Fruit fly (Drosophila melanogaster) whole organism, embryonic: ENCODE measurements around the gene Indy.
A peak's percentile ranks its signal among the peaks of the same experiment; 100 is the strongest.

Source experiments
- Asciz ChIP-seq: fragments of 200-800 bp; sonication (Bioruptor generic); optimal IDR thresholded peaks from 2 replicates; lab custom pipeline; 2017; ENCODE audit warnings: missing biosample characterization, mild to moderate bottlenecking, missing genetic modification characterization, missing genetic modification reagents
- B-H2 ChIP-seq: fragments of 200-800 bp; sonication (Bioruptor generic); optimal IDR thresholded peaks from 2 replicates; lab custom pipeline; 2018; ENCODE audit warnings: missing biosample characterization, mild to moderate bottlenecking, missing genetic modification characterization
- Bgb ChIP-seq: fragments of 200-800 bp; sonication (Bioruptor generic); IDR thresholded peaks from 2 replicates; pipeline ENCODE4 v1.3.6; 2022; ENCODE audit warnings: missing biosample characterization, missing genetic modification characterization; ENCODE audit not compliant: partially characterized antibody
- Bteb2 ChIP-seq: fragments of 200-800 bp; sonication (Bioruptor generic); optimal IDR thresholded peaks from 2 replicates; lab custom pipeline; 2016; ENCODE audit warnings: missing biosample characterization, missing genetic modification characterization
- C15 ChIP-seq: fragments of 200-800 bp; sonication (Bioruptor generic); IDR thresholded peaks from 3 replicates; pipeline ENCODE4 v1.3.6; 2022; ENCODE audit warnings: missing biosample characterization, missing genetic modification characterization
- CG11504 ChIP-seq: fragments of 200-800 bp; sonication (Bioruptor generic); optimal IDR thresholded peaks from 3 replicates; lab custom pipeline; 2019; ENCODE audit warnings: missing biosample characterization, mild to moderate bottlenecking, missing genetic modification characterization, moderate library complexity
- CG11695 ChIP-seq: fragments of 200-800 bp; sonication (Bioruptor generic); IDR thresholded peaks from 3 replicates; pipeline ENCODE4 v1.3.6; 2022; ENCODE audit warnings: missing biosample characterization, missing genetic modification characterization
- CG12071 ChIP-seq: fragments of 200-800 bp; sonication (Bioruptor generic); optimal IDR thresholded peaks from 3 replicates; lab custom pipeline; 2018; ENCODE audit warnings: missing biosample characterization, mild to moderate bottlenecking, missing genetic modification characterization
- CG12104 ChIP-seq: fragments of 200-800 bp; sonication (Bioruptor generic); optimal IDR thresholded peaks from 3 replicates; lab custom pipeline; 2016; ENCODE audit warnings: missing biosample characterization, missing genetic modification characterization
- CG1233 ChIP-seq: fragments of 200-800 bp; sonication (Bioruptor generic); optimal IDR thresholded peaks from 4 replicates; lab custom pipeline; 2018; ENCODE audit warnings: missing biosample characterization, mild to moderate bottlenecking, missing genetic modification characterization
- CG15479 ChIP-seq: fragments of 200-800 bp; sonication (Bioruptor generic); optimal IDR thresholded peaks from 3 replicates; lab custom pipeline; 2019; ENCODE audit warnings: missing biosample characterization, mild to moderate bottlenecking, missing genetic modification characterization, moderate library complexity
- CG15601 ChIP-seq: fragments of 200-800 bp; sonication (Bioruptor generic); optimal IDR thresholded peaks from 3 replicates; lab custom pipeline; 2019; ENCODE audit warnings: missing biosample characterization, mild to moderate bottlenecking, missing genetic modification characterization, moderate library complexity
- CG17568 ChIP-seq: fragments of 200-800 bp; sonication (Bioruptor generic); optimal IDR thresholded peaks from 2 replicates; lab custom pipeline; 2018; ENCODE audit warnings: missing biosample characterization, mild to moderate bottlenecking, missing genetic modification characterization, moderate library complexity
- CG18764 ChIP-seq: fragments of 200-800 bp; sonication (Bioruptor generic); optimal IDR thresholded peaks from 3 replicates; lab custom pipeline; 2016; ENCODE audit warnings: missing biosample characterization, missing genetic modification characterization
- CG3163 ChIP-seq: fragments of 200-800 bp; sonication (Bioruptor generic); optimal IDR thresholded peaks from 3 replicates; lab custom pipeline; 2016; ENCODE audit warnings: missing biosample characterization, missing genetic modification characterization
- CG3281 ChIP-seq: fragments of 200-800 bp; sonication (Bioruptor generic); optimal IDR thresholded peaks from 3 replicates; lab custom pipeline; 2017; ENCODE audit warnings: missing biosample characterization, mild to moderate bottlenecking, missing genetic modification characterization
- CG43689 ChIP-seq: fragments of 200-800 bp; sonication (Bioruptor generic); IDR thresholded peaks from 2 replicates; pipeline ENCODE4 v1.3.6; 2022; ENCODE audit warnings: missing biosample characterization, missing genetic modification characterization
- CG6813 ChIP-seq: fragments of 200-800 bp; sonication (Bioruptor generic); optimal IDR thresholded peaks from 2 replicates; lab custom pipeline; 2017; ENCODE audit warnings: missing biosample characterization, missing genetic modification characterization, mild to moderate bottlenecking, moderate library complexity, missing genetic modification reagents
- CG8944 ChIP-seq: fragments of 200-800 bp; sonication (Bioruptor generic); optimal IDR thresholded peaks from 3 replicates; lab custom pipeline; 2016; ENCODE audit warnings: missing biosample characterization, missing genetic modification characterization
- ERR ChIP-seq: fragments of 200-800 bp; sonication (Bioruptor generic); optimal IDR thresholded peaks from 2 replicates; lab custom pipeline; 2016; ENCODE audit warnings: missing biosample characterization, missing genetic modification characterization
- Eip74EF ChIP-seq, 2 experiments: fragments of 200-800 bp in 1 of 2; fragments of >200 bp in 1 of 2; sonication (Bioruptor generic) in 1 of 2; optimal IDR thresholded peaks; 2 replicates each; lab custom pipeline; 2017 to 2019; ENCODE audit warnings: missing biosample characterization in 2 of 2, missing genetic modification characterization in 2 of 2, mild to moderate bottlenecking in 1 of 2, moderate library complexity in 1 of 2
- HmgZ ChIP-seq: fragments of 200-800 bp; sonication (Bioruptor generic); optimal IDR thresholded peaks from 2 replicates; lab custom pipeline; 2018; ENCODE audit warnings: missing biosample characterization, mild to moderate bottlenecking, missing genetic modification characterization
- Hmr ChIP-seq: fragments of 200-800 bp; sonication (Bioruptor generic); optimal IDR thresholded peaks from 3 replicates; lab custom pipeline; 2017; ENCODE audit warnings: mild to moderate bottlenecking, missing biosample characterization, missing genetic modification reagents, missing genetic modification characterization
- Med ChIP-seq: fragments of 200-800 bp; sonication (Bioruptor generic); peaks from one replicate; lab custom pipeline; 2016; ENCODE audit warnings: missing biosample characterization, missing genetic modification characterization, mild to moderate bottlenecking, inconsistent platforms, moderate library complexity
- Pdp1 ChIP-seq, 2 experiments: fragments of 200-800 bp; sonication (Bioruptor generic); optimal IDR thresholded peaks; 3 replicates each; lab custom pipeline; 2016; ENCODE audit warnings: missing biosample characterization in 2 of 2, missing genetic modification characterization in 2 of 2, mild to moderate bottlenecking in 1 of 2, moderate library complexity in 1 of 2
- Sox100B ChIP-seq: fragments of 200-800 bp; sonication (Bioruptor generic); optimal IDR thresholded peaks from 3 replicates; lab custom pipeline; 2018; ENCODE audit warnings: missing biosample characterization, mild to moderate bottlenecking, missing genetic modification characterization
- Sox102F ChIP-seq: fragments of 200-800 bp; sonication (Bioruptor generic); optimal IDR thresholded peaks from 2 replicates; lab custom pipeline; 2018; ENCODE audit warnings: missing biosample characterization, mild to moderate bottlenecking, missing genetic modification characterization, moderate library complexity
- bsh ChIP-seq, 2 experiments: fragments of 200-800 bp; sonication (Bioruptor generic); optimal IDR thresholded peaks; 2 replicates each; lab custom pipeline; 2017 to 2018; ENCODE audit warnings: mild to moderate bottlenecking in 2 of 2, missing biosample characterization in 2 of 2, missing genetic modification characterization in 2 of 2, moderate library complexity in 1 of 2
- cad ChIP-seq: fragments of >200 bp; optimal IDR thresholded peaks from 2 replicates; lab custom pipeline; 2017; ENCODE audit warnings: missing biosample characterization, missing genetic modification characterization
- caup ChIP-seq: fragments of 200-800 bp; sonication (Bioruptor generic); optimal IDR thresholded peaks from 3 replicates; lab custom pipeline; 2017; ENCODE audit warnings: missing biosample characterization, mild to moderate bottlenecking, missing genetic modification characterization, moderate library complexity; ENCODE audit not compliant: severe bottlenecking
- dmrt11E ChIP-seq: fragments of 200-800 bp; sonication (Bioruptor generic); optimal IDR thresholded peaks from 3 replicates; lab custom pipeline; 2018; ENCODE audit warnings: missing biosample characterization, mild to moderate bottlenecking, missing genetic modification characterization, moderate library complexity
- exex ChIP-seq: fragments of 200-800 bp; sonication (Bioruptor generic); optimal IDR thresholded peaks from 4 replicates; lab custom pipeline; 2018; ENCODE audit warnings: missing biosample characterization, mild to moderate bottlenecking, missing genetic modification characterization, moderate library complexity
- fd3F ChIP-seq: fragments of 200-800 bp; sonication (Bioruptor generic); optimal IDR thresholded peaks from 2 replicates; lab custom pipeline; 2018; ENCODE audit warnings: missing biosample characterization, mild to moderate bottlenecking, missing genetic modification characterization, moderate library complexity
- ham ChIP-seq: fragments of 200-800 bp; sonication (Bioruptor generic); IDR thresholded peaks from 2 replicates; pipeline ENCODE4 v1.3.6; 2022; ENCODE audit warnings: missing biosample characterization, missing genetic modification characterization
- lbe ChIP-seq: fragments of 200-800 bp; sonication (Bioruptor generic); optimal IDR thresholded peaks from 2 replicates; lab custom pipeline; 2016; ENCODE audit warnings: missing biosample characterization, mild to moderate bottlenecking, missing genetic modification characterization
- mam ChIP-seq: fragments of 200-800 bp; sonication (Bioruptor generic); optimal IDR thresholded peaks from 3 replicates; lab custom pipeline; 2016; ENCODE audit warnings: missing biosample characterization, missing genetic modification characterization
- nom ChIP-seq: fragments of 200-800 bp; sonication (Bioruptor generic); optimal IDR thresholded peaks from 2 replicates; lab custom pipeline; 2017; ENCODE audit warnings: missing biosample characterization, missing genetic modification characterization, mild to moderate bottlenecking, moderate library complexity, missing genetic modification reagents
- oc ChIP-seq: fragments of 200-800 bp; sonication (Bioruptor generic); optimal IDR thresholded peaks from 2 replicates; lab custom pipeline; 2018; ENCODE audit warnings: missing biosample characterization, mild to moderate bottlenecking, missing genetic modification characterization, moderate library complexity
- pan ChIP-seq, 4 experiments: fragments of >200 bp in 3 of 4; fragments of 200-800 bp in 1 of 4; sonication (Bioruptor generic) in 1 of 4; optimal IDR thresholded peaks in 3 of 4; IDR thresholded peaks in 1 of 4; 2 replicates each; pipeline versions ENCODE4 v1.3.6 to Lab custom; 2017 to 2022; ENCODE audit warnings: missing biosample characterization in 2 of 4, missing genetic modification characterization in 2 of 4, mixed read lengths in 1 of 4
- sd ChIP-seq: fragments of 200-800 bp; sonication (Bioruptor generic); optimal IDR thresholded peaks from 3 replicates; lab custom pipeline; 2018; ENCODE audit warnings: missing biosample characterization, mild to moderate bottlenecking, missing genetic modification characterization, moderate library complexity
- sens ChIP-seq: fragments of 200-800 bp; sonication (Bioruptor generic); peaks from one replicate; lab custom pipeline; 2016; ENCODE audit warnings: missing biosample characterization, missing genetic modification characterization
- sima ChIP-seq: fragments of 200-800 bp; sonication (Bioruptor generic); optimal IDR thresholded peaks from 2 replicates; lab custom pipeline; 2016; ENCODE audit warnings: missing biosample characterization, missing genetic modification characterization
- sug ChIP-seq: fragments of 200-800 bp; optimal IDR thresholded peaks from 2 replicates; lab custom pipeline; 2019; ENCODE audit warnings: missing biosample characterization, mild to moderate bottlenecking, missing genetic modification characterization, moderate library complexity
- trh ChIP-seq: fragments of 200-800 bp; sonication (Bioruptor generic); optimal IDR thresholded peaks from 2 replicates; lab custom pipeline; 2016; ENCODE audit warnings: missing biosample characterization, missing genetic modification characterization
- zen2 ChIP-seq: fragments of 200-800 bp; sonication (Bioruptor generic); IDR thresholded peaks from 3 replicates; pipeline ENCODE4 v1.3.6; 2022; ENCODE audit warnings: missing biosample characterization, missing genetic modification characterization; ENCODE audit not compliant: partially characterized antibody
- zfh2 ChIP-seq: fragments of 200-800 bp; sonication (Bioruptor generic); optimal IDR thresholded peaks from 2 replicates; lab custom pipeline; 2016; ENCODE audit warnings: missing biosample characterization, missing genetic modification characterization

The Indy gene

DNA sequence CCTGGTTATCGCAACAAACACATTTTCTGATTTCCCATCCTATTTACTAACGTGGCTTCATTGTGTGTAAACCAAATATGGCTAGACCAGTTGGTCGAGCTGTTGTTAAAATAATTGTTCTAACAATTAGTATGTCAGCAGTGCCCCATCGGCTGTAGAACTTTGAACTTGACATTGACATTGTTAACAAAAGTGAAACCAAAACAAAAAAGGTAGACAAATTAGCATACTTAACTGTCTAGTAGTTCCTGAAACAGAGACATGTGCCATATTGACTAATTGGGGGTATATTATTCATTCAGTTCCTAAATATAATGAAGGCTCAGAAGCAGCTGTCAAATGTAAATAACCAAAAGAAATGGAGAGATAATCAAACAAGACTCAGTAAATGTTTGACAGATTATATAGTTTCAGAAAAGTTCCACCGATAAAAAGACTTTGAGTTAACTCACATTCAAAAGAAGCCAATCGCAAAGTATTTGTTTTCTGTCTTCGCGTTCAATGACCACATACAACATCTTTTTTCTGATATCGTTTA, 8.3 kb downstream of the Indy start (continued):
- TF ChIP-seq CG3281 (GFP tag; lab: Kevin White, UChicago) (peak; percentile 13), CG43689 (GFP tag; lab: Robert Waterston, UW) (no peak), Bgb (GFP tag; lab: Robert Waterston, UW) (no peak), Med (peak; percentile 29)
- TF ChIP-seq, all 482 proteins: peak for 49

DNA sequence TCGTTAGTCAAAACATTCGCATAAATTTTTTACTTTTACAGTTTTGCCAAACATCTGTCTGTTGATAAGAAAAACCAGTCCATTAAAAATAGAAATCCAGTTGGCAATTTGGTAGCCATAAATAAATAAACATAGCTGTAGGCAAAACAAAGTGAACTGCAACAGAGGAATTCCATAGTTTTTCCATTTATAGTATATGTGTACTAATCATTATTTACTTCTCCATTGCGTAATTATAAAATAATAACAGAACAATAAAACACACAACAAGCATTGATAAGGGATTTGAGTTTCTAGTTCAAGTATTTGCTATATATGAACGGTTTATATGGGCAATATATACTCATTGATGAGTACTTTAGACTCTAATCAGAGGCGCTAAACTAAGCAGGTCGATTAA, 9.4 kb downstream of the Indy start:
- TF ChIP-seq sd (tag; lab: Kevin White, UChicago) (peak; percentile 66), CG17568 (GFP tag; lab: Kevin White, UChicago) (peak; percentile 12), Pdp1 (GFP tag; optimal IDR thresholded peaks at IDR 0.05; lab: Kevin White, UChicago) (peak in 1 of 2 experiments; percentile 82), CG12104 (no peak), B-H2 (GFP tag; lab: Kevin White, UChicago) (no peak), CG15601 (tag; lab: Kevin White, UChicago) (peak; percentile 1), sug (tag; lab: Kevin White, UChicago) (peak; percentile 22), bsh (GFP tag; optimal IDR thresholded peaks at IDR 0.05; lab: Kevin White, UChicago) (peak in 1 of 2 experiments; percentile 7), Sox100B (GFP tag; lab: Kevin White, UChicago) (peak; percentile 1), Hmr (GFP tag; lab: Kevin White, UChicago) (peak; percentile 2), CG6813 (no peak), exex (peak; percentile 43), Asciz (GFP tag; lab: Kevin White, UChicago) (peak; percentile 12), sens (peak; percentile 59)

DNA sequence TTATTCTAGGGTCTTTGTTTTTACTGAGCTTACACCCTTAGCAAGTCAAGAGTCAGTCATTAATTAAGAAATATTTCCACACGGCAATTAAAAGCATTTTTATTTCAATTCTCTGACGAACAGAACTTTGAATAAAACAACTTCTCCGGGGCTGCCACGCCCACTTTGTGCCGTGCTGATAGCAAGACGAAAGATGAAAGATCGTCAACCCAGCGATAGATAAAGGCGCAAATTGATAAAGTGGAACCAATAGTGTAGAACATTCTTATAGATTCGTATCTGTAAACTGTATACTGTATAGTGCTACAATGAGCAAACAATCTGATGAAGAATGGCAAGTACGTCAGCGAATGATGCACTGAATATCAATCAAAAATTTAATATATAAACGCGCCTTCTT, 11.1 kb downstream of the Indy start:
- TF ChIP-seq zen2 (GFP tag; lab: Robert Waterston, UW): no peak
- TF ChIP-seq caup (GFP tag; lab: Kevin White, UChicago): peak; percentile 0
- no peak for TF ChIP-seq Bteb2 (GFP tag; lab: Kevin White, UChicago)
- TF ChIP-seq sima (GFP tag; lab: Kevin White, UChicago): no peak
- TF ChIP-seq CG1233 (GFP tag; lab: Kevin White, UChicago): no peak
- no peak for TF ChIP-seq CG11695 (GFP tag; lab: Robert Waterston, UW)
- TF ChIP-seq oc (tag; lab: Kevin White, UChicago): no peak
- no peak for TF ChIP-seq ham (GFP tag; lab: Robert Waterston, UW)
- no peak for TF ChIP-seq dmrt11E (tag; lab: Kevin White, UChicago)
- TF ChIP-seq trh (GFP tag; lab: Kevin White, UChicago): no peak
- TF ChIP-seq nom (GFP tag; lab: Kevin White, UChicago): no peak
- TF ChIP-seq C15 (GFP tag; lab: Robert Waterston, UW): no peak
- no peak for TF ChIP-seq mam (GFP tag; lab: Kevin White, UChicago)
- TF ChIP-seq Eip74EF (GFP tag; optimal IDR thresholded peaks at IDR 0.05; lab: Kevin White, UChicago): no peak
- TF ChIP-seq CG15479 (GFP tag; lab: Kevin White, UChicago): no peak
- TF ChIP-seq lbe (GFP tag; lab: Kevin White, UChicago): no peak
- TF ChIP-seq zfh2 (GFP tag; lab: Kevin White, UChicago): no peak
- TF ChIP-seq fd3F (GFP tag; lab: Kevin White, UChicago): no peak
- TF ChIP-seq pan (optimal IDR thresholded peaks at IDR 0.05; lab: Kevin White, UChicago): no peak
- no peak for TF ChIP-seq pan (GFP tag; optimal IDR thresholded peaks at IDR 0.05 in 1 of 2, IDR thresholded peaks at IDR 0.05 in 1 of 2)
- TF ChIP-seq CG3163 (GFP tag; lab: Kevin White, UChicago): no peak
- TF ChIP-seq HmgZ (tag; lab: Kevin White, UChicago): peak; percentile 4
- no peak for TF ChIP-seq CG11504 (tag; lab: Kevin White, UChicago)
- TF ChIP-seq cad (GFP tag; lab: Kevin White, UChicago): no peak
- TF ChIP-seq CG18764 (GFP tag; lab: Kevin White, UChicago): no peak
- TF ChIP-seq CG12071 (GFP tag; lab: Kevin White, UChicago): no peak
- TF ChIP-seq ERR: no peak
- no peak for TF ChIP-seq CG8944 (GFP tag; lab: Kevin White, UChicago)
- no peak for TF ChIP-seq Sox102F
